Worm (Caenorhabditis elegans): Measurements from ENCODE around the gene pccb-1.

Gene pccb-1

DNA sequence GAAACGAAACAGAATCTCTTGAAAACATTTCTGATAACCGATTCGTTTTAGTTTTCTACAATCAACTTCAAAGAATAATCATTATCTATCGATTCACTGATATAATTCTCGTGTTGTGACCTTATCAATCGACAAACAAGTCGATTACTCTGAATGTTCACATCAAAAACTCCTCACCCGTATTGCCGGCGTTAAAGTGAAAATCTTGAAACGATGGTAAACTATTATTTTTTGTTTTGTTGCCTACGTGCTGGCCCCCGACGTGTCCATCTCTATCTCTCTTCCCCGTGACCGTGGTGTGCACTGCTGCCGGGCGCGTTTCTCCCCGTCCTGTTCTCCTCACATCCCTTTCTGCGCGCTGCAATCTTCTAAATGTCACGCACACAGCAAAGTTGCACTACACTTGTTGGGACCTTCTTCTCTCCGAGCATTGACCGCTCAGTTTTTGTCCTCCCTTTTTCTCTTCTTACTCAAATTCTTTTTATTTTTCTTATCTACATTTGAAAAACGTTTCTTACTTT is 605 bp downstream of the pccb-1 start (continued):
- peak; percentile 29 for TF ChIP-seq nhr-10 (tag; optimal IDR thresholded peaks at IDR 0.05)
- TF ChIP-seq mdl-1 (tag; optimal IDR thresholded peaks at IDR 0.05): peak; percentile 31 to 78
- peak; percentile 21 for TF ChIP-seq mxl-3 (GFP tag; optimal IDR thresholded peaks at IDR 0.05)
- no peak for TF ChIP-seq daf-8 (GFP tag; IDR thresholded peaks at IDR 0.05)
- no peak for TF ChIP-seq ceh-82 (tag; optimal IDR thresholded peaks at IDR 0.05)
- TF ChIP-seq rbr-2 (tag; optimal IDR thresholded peaks at IDR 0.05): peak; percentile 43
- TF ChIP-seq fkh-10 (GFP tag; optimal IDR thresholded peaks at IDR 0.05): peak; percentile 16

DNA sequence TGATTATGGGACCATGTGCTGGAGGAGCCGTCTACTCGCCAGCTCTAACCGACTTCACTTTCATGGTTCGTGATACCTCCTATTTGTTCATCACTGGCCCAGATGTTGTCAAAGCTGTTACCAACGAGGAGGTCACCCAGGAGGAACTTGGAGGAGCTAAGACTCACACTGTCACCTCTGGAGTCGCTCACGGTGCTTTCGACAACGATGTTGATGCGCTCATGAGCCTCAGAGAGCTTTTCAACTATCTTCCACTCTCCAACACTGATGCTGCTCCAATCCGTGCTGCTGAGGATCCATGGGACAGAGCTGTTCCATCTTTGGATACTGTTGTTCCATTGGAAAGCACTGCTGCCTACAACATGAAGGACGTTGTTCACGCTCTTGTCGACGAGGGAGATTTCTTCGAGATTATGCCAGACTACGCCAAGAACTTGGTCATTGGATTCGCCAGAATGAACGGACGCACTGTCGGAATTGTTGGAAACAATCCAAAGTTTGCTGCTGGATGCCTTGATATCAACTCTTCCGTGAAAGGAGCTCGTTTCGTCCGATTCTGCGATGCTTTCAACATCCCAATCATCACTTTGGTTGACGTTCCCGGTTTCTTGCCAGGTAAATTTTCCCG is 1.9 kb downstream of the pccb-1 start:
- TF ChIP-seq unc-62 (GFP tag; optimal IDR thresholded peaks at IDR 0.05 in 1 of 2) (peak in 1 of 2 experiments; percentile 90), unc-62 (tag; optimal IDR thresholded peaks at IDR 0.05) (no peak), ceh-62 (tag; optimal IDR thresholded peaks at IDR 0.05) (no peak), lin-15B (tag; optimal IDR thresholded peaks at IDR 0.05) (no peak), aha-1 (tag) (peak; percentile 82)

DNA sequence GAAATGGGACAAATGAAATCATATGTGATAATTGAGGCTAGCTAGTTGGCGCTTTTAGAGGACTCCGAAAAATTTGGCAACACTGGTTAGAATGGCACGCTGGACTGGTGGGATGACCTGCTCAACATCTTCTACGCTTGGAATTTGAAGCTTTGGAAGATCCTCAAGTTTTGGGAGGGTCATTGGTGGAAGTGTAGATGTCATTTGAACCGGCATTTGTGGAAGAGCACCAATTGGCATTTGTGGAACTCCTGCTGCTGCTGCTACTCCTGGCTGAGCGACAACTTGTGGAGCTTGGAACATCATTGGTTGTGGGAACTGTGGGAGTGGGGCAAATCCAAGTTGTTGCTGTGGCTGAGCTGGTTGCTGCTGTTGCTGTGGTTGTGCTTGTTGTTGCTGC is 3.1 kb downstream of the pccb-1 start:
- TF ChIP-seq lsy-2 (tag; optimal IDR thresholded peaks at IDR 0.05) (peak in 1 of 2 experiments; percentile 15), nhr-48 (tag; optimal IDR thresholded peaks at IDR 0.05) (no peak), arid-1 (GFP tag; conservative IDR thresholded peaks at IDR 0.05) (no peak), ama-1 (optimal IDR thresholded peaks at IDR 0.05) (peak; percentile 83), nhr-6 (tag; optimal IDR thresholded peaks at IDR 0.05) (no peak), fos-1 (tag; optimal IDR thresholded peaks at IDR 0.05) (no peak), egl-43 (GFP tag; IDR thresholded peaks at IDR 0.05) (peak; percentile 6; the same call in 1 of the 2 replicates), set-16 (GFP tag; IDR thresholded peaks at IDR 0.05) (peak; percentile 32; the same call in 1 of the 2 replicates), aha-1 (tag) (peak; percentile 71), zag-1 (tag; optimal IDR thresholded peaks at IDR 0.05) (no peak), pha-4 (GFP tag; IDR thresholded peaks at IDR 0.05) (no peak), pha-4 (tag; optimal IDR thresholded peaks at IDR 0.05) (no peak), Y5F2A.4 (GFP tag; optimal IDR thresholded peaks at IDR 0.05) (no peak), ztf-7 (tag; optimal IDR thresholded peaks at IDR 0.05) (no peak), zfp-3 (GFP tag; conservative IDR thresholded peaks at IDR 0.05) (no peak), nhr-41 (GFP tag; IDR thresholded peaks at IDR 0.05) (no peak), cey-2 (tag; optimal IDR thresholded peaks at IDR 0.05; ENCODE audit: borderline replicate concordance, insufficient read depth) (no peak), nhr-76 (tag; optimal IDR thresholded peaks at IDR 0.05) (no peak), nhr-237 (tag; optimal IDR thresholded peaks at IDR 0.05) (no peak), gei-8 (GFP tag; optimal IDR thresholded peaks at IDR 0.05) (no peak), dpl-1 (GFP tag; optimal IDR thresholded peaks at IDR 0.05) (no peak), daf-8 (GFP tag; IDR thresholded peaks at IDR 0.05) (no peak), spr-3 (GFP tag; optimal IDR thresholded peaks at IDR 0.05) (no peak), daf-19 (GFP tag; conservative IDR thresholded peaks at IDR 0.05) (no peak), dmd-9 (GFP tag; IDR thresholded peaks at IDR 0.05) (no peak), spr-1 (tag; optimal IDR thresholded peaks at IDR 0.05) (no peak), daf-16 (GFP tag; optimal IDR thresholded peaks at IDR 0.05) (peak in 1 of 2 experiments; percentile 20), daf-16 (tag; optimal IDR thresholded peaks at IDR 0.05) (no peak), ztf-11 (tag; optimal IDR thresholded peaks at IDR 0.05) (no peak), lin-29 (GFP tag; IDR thresholded peaks at IDR 0.05) (no peak), T26A8.4 (GFP tag; IDR thresholded peaks at IDR 0.05) (0 out of 2 replicates have a peak, but pooled peaks have one; percentile 21), hif-1 (tag; optimal IDR thresholded peaks at IDR 0.05) (no peak), nhr-77 (tag; optimal IDR thresholded peaks at IDR 0.05) (no peak), egl-27 (tag; optimal IDR thresholded peaks at IDR 0.05) (no peak), mdt-29 (GFP tag; IDR thresholded peaks at IDR 0.05) (no peak), vab-7 (GFP tag; IDR thresholded peaks at IDR 0.05) (no peak), lin-1 (GFP tag; IDR thresholded peaks at IDR 0.05) (no peak), hlh-30 (tag; optimal IDR thresholded peaks at IDR 0.05; ENCODE audit: insufficient read depth) (no peak), lim-7 (GFP tag; IDR thresholded peaks at IDR 0.05) (no peak), rbr-2 (tag; optimal IDR thresholded peaks at IDR 0.05) (no peak)
